Worm (Caenorhabditis elegans): ENCODE data around the gene R09A8.2.

The R09A8.2 gene

DNA sequence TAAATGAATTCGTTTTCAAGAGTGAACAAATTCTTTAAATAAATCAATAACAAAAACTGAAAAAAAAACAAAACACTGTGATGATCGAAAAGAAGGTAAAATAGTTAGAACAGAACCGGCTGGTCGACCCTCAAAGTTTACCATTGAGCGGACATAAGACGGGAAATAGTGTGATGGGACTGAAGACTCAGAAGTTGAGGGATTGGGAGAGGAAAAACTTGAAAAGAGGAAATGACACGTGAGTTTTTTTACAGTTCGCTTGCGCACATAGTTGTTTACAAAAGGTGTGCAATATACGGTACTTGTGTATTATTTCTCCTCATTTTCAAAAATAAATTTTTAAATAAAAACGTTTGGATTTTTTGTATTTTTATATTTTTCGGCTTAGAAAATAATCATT is 23.7 kb downstream of the R09A8.2 start:
- TF ChIP-seq nhr-23 (tag; optimal IDR thresholded peaks at IDR 0.05) (no peak), dmd-4 (tag; optimal IDR thresholded peaks at IDR 0.05) (no peak), nhr-25 (tag; optimal IDR thresholded peaks at IDR 0.05) (peak; percentile 44), lsy-2 (tag; optimal IDR thresholded peaks at IDR 0.05) (peak in 1 of 2 experiments; percentile 5), nhr-129 (tag; optimal IDR thresholded peaks at IDR 0.05) (peak; percentile 58), F13H6.1 (tag; optimal IDR thresholded peaks at IDR 0.05) (peak; percentile 52)

DNA sequence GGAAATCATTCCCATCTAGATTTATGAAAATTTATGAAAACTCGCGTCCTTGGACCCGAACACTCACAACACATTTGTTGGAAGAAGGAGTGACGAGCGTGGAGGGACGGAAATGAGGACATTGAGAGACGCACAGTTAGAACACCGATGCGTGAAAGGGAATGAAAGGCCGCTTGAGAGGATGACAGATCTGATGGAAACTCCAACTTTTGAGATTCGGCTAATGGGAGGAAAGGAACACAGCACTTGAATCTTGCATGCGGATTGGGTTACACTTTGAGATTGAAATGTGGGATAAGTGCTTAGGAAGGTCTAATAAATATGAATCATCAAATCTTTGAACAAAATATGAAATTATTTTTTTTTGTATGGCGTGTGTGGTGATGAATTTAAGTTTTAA is 26.6 kb downstream of the R09A8.2 start:
- TF ChIP-seq ztf-11 (tag; optimal IDR thresholded peaks at IDR 0.05): no peak
- TF ChIP-seq nhr-25 (tag; optimal IDR thresholded peaks at IDR 0.05): peak; percentile 2

DNA sequence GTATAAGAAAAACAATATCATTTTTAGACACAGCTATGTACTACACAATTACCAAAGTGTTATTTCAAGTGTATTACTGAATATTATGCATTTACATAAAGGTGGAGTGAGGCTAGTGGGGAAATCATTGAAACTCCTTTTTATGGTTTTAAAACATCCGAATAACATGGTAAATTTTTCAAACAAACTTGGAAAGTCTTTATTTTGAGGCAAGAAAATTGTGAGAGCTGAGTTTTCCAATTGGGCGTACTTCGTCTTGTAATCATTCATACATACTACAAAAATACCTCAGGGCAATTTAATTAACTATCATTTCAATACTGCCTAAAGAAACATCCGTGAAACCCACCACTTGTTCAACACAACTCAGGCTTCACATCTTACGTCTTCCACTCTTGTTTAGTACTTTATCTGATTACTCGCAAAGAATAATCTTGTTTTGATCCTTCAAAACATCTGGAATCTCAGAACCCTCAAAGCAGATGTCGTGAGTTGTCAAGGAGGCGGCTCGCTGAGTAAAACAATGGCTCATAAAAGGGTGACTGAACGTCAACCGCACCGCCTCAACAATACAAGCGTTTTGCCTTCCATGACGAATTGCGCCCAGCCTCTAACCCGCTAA is 27.4 kb downstream of the R09A8.2 start, which contains the start of gene zmp-5:
Gene zmp-5, plus strand, starts transcription at position 572 of the 622 bp plus-strand sequence.
- no peak for TF ChIP-seq ztf-11 (tag; optimal IDR thresholded peaks at IDR 0.05)
- TF ChIP-seq crh-2 (tag; optimal IDR thresholded peaks at IDR 0.05): no peak
- TF ChIP-seq unc-55 (GFP tag; optimal IDR thresholded peaks at IDR 0.05): no peak
- no peak for TF ChIP-seq sma-9 (GFP tag; optimal IDR thresholded peaks at IDR 0.05)
- no peak for TF ChIP-seq sma-9 (tag; optimal IDR thresholded peaks at IDR 0.05)
- TF ChIP-seq nhr-77 (tag; optimal IDR thresholded peaks at IDR 0.05): no peak
- no peak for TF ChIP-seq ztf-1 (GFP tag; conservative IDR thresholded peaks at IDR 0.05)

DNA sequence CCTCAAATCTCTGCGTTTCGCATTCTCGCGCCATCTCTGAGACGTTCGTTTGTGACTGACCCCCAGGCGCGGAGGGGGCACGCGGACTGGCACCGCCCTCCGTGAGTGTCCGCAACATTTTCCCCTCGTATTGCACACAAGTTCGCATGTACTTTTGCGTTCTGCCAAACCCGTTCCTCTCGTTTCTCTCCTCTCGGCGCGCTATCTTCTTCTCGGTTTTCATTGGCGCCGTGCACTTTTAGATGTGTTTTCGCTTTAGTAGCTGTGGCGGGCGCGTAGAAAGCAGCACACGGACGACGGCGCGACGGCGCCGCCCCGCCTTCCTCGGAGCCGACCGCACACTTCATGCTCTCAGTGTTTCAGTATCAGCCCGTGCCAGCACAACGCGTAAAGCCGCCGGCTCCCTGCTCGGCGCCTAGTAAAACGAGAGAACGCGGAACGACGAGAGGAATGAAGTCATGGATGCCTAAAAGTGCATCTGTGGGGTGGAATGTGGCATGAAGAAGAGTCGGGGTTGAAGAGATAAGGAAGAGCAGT is 36.1 kb downstream of the R09A8.2 start:
- TF ChIP-seq mdl-1 (tag; optimal IDR thresholded peaks at IDR 0.05) (peak; percentile 42 to 55), nhr-21 (tag; optimal IDR thresholded peaks at IDR 0.05) (peak; percentile 54), lin-11 (tag; optimal IDR thresholded peaks at IDR 0.05) (no peak), fos-1 (tag; optimal IDR thresholded peaks at IDR 0.05) (peak; percentile 21), sma-9 (GFP tag; optimal IDR thresholded peaks at IDR 0.05) (peak; percentile 2), sma-9 (tag; optimal IDR thresholded peaks at IDR 0.05) (no peak), blmp-1 (tag; optimal IDR thresholded peaks at IDR 0.05; ENCODE audit: insufficient read depth) (peak; percentile 64), F13H6.1 (tag; optimal IDR thresholded peaks at IDR 0.05) (peak; percentile 31), crh-2 (tag; optimal IDR thresholded peaks at IDR 0.05) (peak; percentile 19), lsy-2 (tag; optimal IDR thresholded peaks at IDR 0.05) (peak in 1 of 2 experiments; percentile 9), Y55F3AM.14 (GFP tag; optimal IDR thresholded peaks at IDR 0.05) (peak; percentile 21), nhr-77 (tag; optimal IDR thresholded peaks at IDR 0.05) (no peak), nhr-11 (tag; optimal IDR thresholded peaks at IDR 0.05) (peak; percentile 70), snpc-4 (tag; optimal IDR thresholded peaks at IDR 0.05) (no peak), peb-1 (tag; optimal IDR thresholded peaks at IDR 0.05) (peak; percentile 68), egl-27 (tag; optimal IDR thresholded peaks at IDR 0.05) (peak; percentile 40), zag-1 (tag; optimal IDR thresholded peaks at IDR 0.05) (peak; percentile 68), nhr-10 (tag; optimal IDR thresholded peaks at IDR 0.05) (no peak)

DNA sequence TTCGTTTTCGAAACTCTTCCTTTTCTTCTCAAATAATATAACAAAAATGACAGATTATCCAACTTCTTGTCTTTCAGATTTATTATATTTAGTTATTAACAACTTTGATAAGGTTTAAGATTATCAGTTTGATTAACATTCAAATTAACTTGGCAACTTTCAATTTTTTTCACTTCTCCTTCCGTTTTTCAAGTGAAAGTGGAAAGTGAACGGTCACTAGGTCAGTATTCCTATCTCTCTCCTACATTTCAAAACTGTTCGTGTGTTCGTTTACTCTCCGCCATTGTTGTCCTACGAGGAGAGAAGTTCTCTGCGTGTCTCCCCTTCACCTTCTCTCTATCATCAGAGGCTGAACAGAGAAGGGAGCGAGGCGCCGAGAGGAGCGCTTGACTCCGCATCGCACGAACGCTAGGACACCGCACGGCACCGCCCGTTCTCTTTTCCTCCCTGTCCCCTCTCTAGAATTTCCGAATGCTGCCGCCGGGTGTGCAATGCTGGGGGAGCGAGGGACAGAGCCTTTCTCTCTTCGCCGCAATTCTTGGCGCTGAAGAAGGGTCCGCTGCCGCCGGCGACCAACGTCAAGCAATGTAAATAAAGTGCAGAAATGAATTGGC is 37.3 kb downstream of the R09A8.2 start:
- TF ChIP-seq blmp-1 (tag; optimal IDR thresholded peaks at IDR 0.05; ENCODE audit: insufficient read depth) (peak; percentile 89), sem-4 (tag; optimal IDR thresholded peaks at IDR 0.05) (peak; percentile 2), Y55F3AM.14 (GFP tag; optimal IDR thresholded peaks at IDR 0.05) (peak; percentile 36), sma-3 (GFP tag; optimal IDR thresholded peaks at IDR 0.05) (no peak), lsy-2 (tag; optimal IDR thresholded peaks at IDR 0.05) (peak in 1 of 2 experiments; percentile 28), peb-1 (tag; optimal IDR thresholded peaks at IDR 0.05) (peak; percentile 22), sma-9 (GFP tag; optimal IDR thresholded peaks at IDR 0.05) (no peak), sma-9 (tag; optimal IDR thresholded peaks at IDR 0.05) (no peak), elt-1 (tag; optimal IDR thresholded peaks at IDR 0.05) (no peak), zag-1 (tag; optimal IDR thresholded peaks at IDR 0.05) (peak; percentile 41), gmeb-1 (tag; optimal IDR thresholded peaks at IDR 0.05) (no peak), F13H6.1 (tag; optimal IDR thresholded peaks at IDR 0.05) (peak; percentile 65), dmd-4 (tag; optimal IDR thresholded peaks at IDR 0.05) (no peak), nhr-21 (tag; optimal IDR thresholded peaks at IDR 0.05) (peak; percentile 8), R02D3.7 (tag; optimal IDR thresholded peaks at IDR 0.05) (no peak), skn-1 (tag; optimal IDR thresholded peaks at IDR 0.05) (no peak), ceh-16 (tag; optimal IDR thresholded peaks at IDR 0.05) (no peak), unc-55 (GFP tag; optimal IDR thresholded peaks at IDR 0.05) (peak; percentile 29), ztf-11 (tag; optimal IDR thresholded peaks at IDR 0.05) (no peak), lin-11 (tag; optimal IDR thresholded peaks at IDR 0.05) (no peak), nhr-77 (tag; optimal IDR thresholded peaks at IDR 0.05) (no peak), egl-27 (tag; optimal IDR thresholded peaks at IDR 0.05) (peak; percentile 45), unc-39 (tag; optimal IDR thresholded peaks at IDR 0.05) (no peak), alr-1 (tag; optimal IDR thresholded peaks at IDR 0.05) (no peak), unc-62 (GFP tag; optimal IDR thresholded peaks at IDR 0.05) (no peak), ztf-1 (GFP tag; conservative IDR thresholded peaks at IDR 0.05) (no peak), mdl-1 (tag; optimal IDR thresholded peaks at IDR 0.05) (peak; percentile 35 to 41), mab-5 (tag; optimal IDR thresholded peaks at IDR 0.05) (no peak), snpc-4 (tag; optimal IDR thresholded peaks at IDR 0.05) (no peak), nhr-25 (tag; optimal IDR thresholded peaks at IDR 0.05) (no peak), fos-1 (tag; optimal IDR thresholded peaks at IDR 0.05) (peak; percentile 37), ama-1 (optimal IDR thresholded peaks at IDR 0.05) (no peak), nhr-23 (tag; optimal IDR thresholded peaks at IDR 0.05) (no peak), aly-2 (tag; optimal IDR thresholded peaks at IDR 0.05) (no peak)

Data from whole organism, L2 larva.